Fruit fly (Drosophila melanogaster): Measurements from ENCODE around the gene pkm.

pkm gene

DNA sequence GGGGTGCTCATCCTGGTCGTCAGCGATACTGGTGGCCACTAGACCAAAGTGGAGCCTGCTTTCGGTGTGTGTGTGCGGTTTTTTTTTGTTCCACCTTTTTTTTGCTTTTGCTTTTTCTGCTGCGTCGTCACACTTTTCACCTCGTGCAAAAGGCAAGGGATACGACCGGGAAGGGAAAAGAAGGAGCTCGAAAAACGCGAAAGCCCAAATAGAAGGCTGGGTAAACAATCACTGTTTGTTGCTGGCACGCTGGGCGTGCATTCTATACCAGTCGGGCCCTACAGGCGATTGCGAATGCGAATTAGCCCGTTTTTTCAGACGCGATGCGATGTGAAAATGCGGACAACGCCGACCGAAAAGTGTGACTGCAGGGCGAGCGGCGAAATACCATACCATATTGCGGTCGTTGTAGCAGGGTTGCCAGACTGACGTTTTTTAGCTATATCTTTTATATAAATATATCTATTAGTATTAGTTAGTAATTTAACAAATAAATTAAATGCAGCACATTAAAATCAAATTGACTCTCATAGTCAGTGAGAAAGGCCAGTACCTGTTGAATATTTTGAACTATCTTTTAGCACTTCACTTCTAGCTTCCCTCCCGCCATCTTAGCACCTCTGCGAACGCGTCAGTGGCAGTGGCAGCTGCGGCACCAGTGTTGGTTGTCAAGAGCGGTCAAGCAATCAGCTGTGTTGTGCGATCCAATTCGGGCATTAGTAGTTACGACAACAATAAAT lies 13.8 kb downstream of the pkm start, which contains the start of the genes Polr2A and CG11699 (continued):
- TF ChIP-seq Pdp1 (GFP tag; optimal IDR thresholded peaks at IDR 0.05) (peak in 1 of 2 experiments; percentile 44), ewg (GFP tag; optimal IDR thresholded peaks at IDR 0.05) (peak; percentile 21), CG6689 (GFP tag; IDR thresholded peaks at IDR 0.05) (no peak), CG15073 (GFP tag; optimal IDR thresholded peaks at IDR 0.05) (no peak), fu2 (GFP tag; optimal IDR thresholded peaks at IDR 0.05) (no peak), onecut (GFP tag; IDR thresholded peaks at IDR 0.05) (no peak), wek (GFP tag; optimal IDR thresholded peaks at IDR 0.05) (no peak), ftz-f1 (GFP tag; optimal IDR thresholded peaks at IDR 0.05) (no peak), ci (GFP tag; IDR thresholded peaks at IDR 0.05) (no peak), wor (GFP tag; IDR thresholded peaks at IDR 0.05) (no peak), CG10209 (GFP tag; optimal IDR thresholded peaks at IDR 0.05) (no peak), ttk (GFP tag; IDR thresholded peaks at IDR 0.05) (no peak), caup (GFP tag; optimal IDR thresholded peaks at IDR 0.05; ENCODE audit: severe bottlenecking) (no peak), CG17568 (GFP tag; optimal IDR thresholded peaks at IDR 0.05) (no peak), Myb (GFP tag; optimal IDR thresholded peaks at IDR 0.05) (no peak), Lpt (GFP tag; optimal IDR thresholded peaks at IDR 0.05) (no peak), trh (GFP tag; optimal IDR thresholded peaks at IDR 0.05) (no peak), CG17186 (GFP tag; optimal IDR thresholded peaks at IDR 0.05) (peak; percentile 38), CG12744 (GFP tag; optimal IDR thresholded peaks at IDR 0.05) (no peak), gro (GFP tag; optimal IDR thresholded peaks at IDR 0.05) (no peak), grn (GFP tag; optimal IDR thresholded peaks at IDR 0.05) (no peak), mam (GFP tag; optimal IDR thresholded peaks at IDR 0.05) (peak; percentile 21), CG4328 (GFP tag; optimal IDR thresholded peaks at IDR 0.05) (no peak), CG11696 (GFP tag; IDR thresholded peaks at IDR 0.05) (no peak), CG7372 (GFP tag; IDR thresholded peaks at IDR 0.05) (0 out of 2 replicates have a peak, but pooled peaks have one; percentile 19), slp2 (GFP tag; optimal IDR thresholded peaks at IDR 0.05) (no peak), Stat92E (GFP tag; optimal IDR thresholded peaks at IDR 0.05) (no peak), kni (GFP tag; optimal IDR thresholded peaks at IDR 0.05) (peak; percentile 40), YL-1 (GFP tag; optimal IDR thresholded peaks at IDR 0.05) (peak; percentile 85), gt (GFP tag; IDR thresholded peaks at IDR 0.05) (no peak), aop (GFP tag; IDR thresholded peaks at IDR 0.05) (no peak), row (GFP tag; IDR thresholded peaks at IDR 0.05) (peak; percentile 87), fd102C (GFP tag; optimal IDR thresholded peaks at IDR 0.05) (no peak), dimm (GFP tag; IDR thresholded peaks at IDR 0.05) (no peak), run (tag; optimal IDR thresholded peaks at IDR 0.05) (no peak), CG30403 (GFP tag; optimal IDR thresholded peaks at IDR 0.05) (peak; percentile 57), bbx (GFP tag; IDR thresholded peaks at IDR 0.05; ENCODE audit: partially characterized antibody) (no peak; the same call in 1 of the 2 replicates), CG7357 (GFP tag; IDR thresholded peaks at IDR 0.05) (no peak; the same call in 2 of the 3 replicates), oc (tag; optimal IDR thresholded peaks at IDR 0.05) (no peak), pfk (GFP tag; optimal IDR thresholded peaks at IDR 0.05) (no peak), shn (GFP tag; optimal IDR thresholded peaks at IDR 0.05) (no peak), fru (optimal IDR thresholded peaks at IDR 0.05) (no peak), CG3838 (GFP tag; optimal IDR thresholded peaks at IDR 0.05) (no peak), CG15011 (GFP tag; optimal IDR thresholded peaks at IDR 0.05) (no peak), gem (tag; optimal IDR thresholded peaks at IDR 0.05) (no peak), CG6813 (GFP tag; optimal IDR thresholded peaks at IDR 0.05) (peak; percentile 9), Awh (GFP tag; IDR thresholded peaks at IDR 0.05) (no peak), CG18764 (GFP tag; optimal IDR thresholded peaks at IDR 0.05) (no peak), lola (GFP tag; optimal IDR thresholded peaks at IDR 0.05) (peak in 1 of 3 experiments; percentile 31), knrl (GFP tag; IDR thresholded peaks at IDR 0.05; ENCODE audit: partially characterized antibody) (no peak; the same call in 2 of the 3 replicates)
